Worm (Caenorhabditis elegans) whole organism, young adult: ENCODE results near the gene egl-20.

Experiments used
- Y53G8AR.9 ChIP-seq: fragments of 200-800 bp; sonication (Bioruptor generic); conservative IDR thresholded peaks from 2 replicates; pipeline ENCODE4 v1.3.6; 2022; ENCODE audit warnings: missing genetic modification reagents, missing genetic modification characterization, missing compliant biosample characterization
- cebp-2 ChIP-seq: fragments of 200-800 bp; sonication (Bioruptor generic); IDR thresholded peaks from 2 replicates; pipeline ENCODE4 v1.3.6; 2022; ENCODE audit warnings: missing genetic modification characterization, missing compliant biosample characterization

- no peak for TF ChIP-seq cebp-2 (GFP tag; lab: Robert Waterston, UW)
- TF ChIP-seq Y53G8AR.9 (GFP tag; lab: Robert Waterston, UW): no peak
These were observed 15.7 kb downstream of the egl-20 start for ce11 chrIV:9799664-9800063.
